Worm (Caenorhabditis elegans) whole organism, L2 larva: Measurements from ENCODE around the gene T16H12.9.

Source experiments
- C34F6.9 ChIP-seq: fragments of 150-350 bp; optimal IDR thresholded peaks from 2 replicates; lab custom pipeline; 2014; ENCODE audit warnings: missing biosample characterization, missing genetic modification characterization
- F13H6.1 ChIP-seq: sonication (generic microtip); optimal IDR thresholded peaks from 2 replicates; lab custom pipeline; 2016; ENCODE audit warnings: missing genetic modification characterization, missing compliant biosample characterization
- R02D3.7 ChIP-seq: fragments of 150-350 bp; optimal IDR thresholded peaks from 2 replicates; lab custom pipeline; 2014; ENCODE audit warnings: missing biosample characterization, missing genetic modification characterization
- Y55F3AM.14 ChIP-seq: fragments of 200-800 bp; sonication (Bioruptor generic); optimal IDR thresholded peaks from 2 replicates; lab custom pipeline; 2018; ENCODE audit warnings: mild to moderate bottlenecking, missing genetic modification characterization, missing compliant biosample characterization
- ZK546.5 ChIP-seq: sonication (generic microtip); optimal IDR thresholded peaks from 2 replicates; lab custom pipeline; 2017; ENCODE audit warnings: missing biosample characterization, missing genetic modification characterization
- alr-1 ChIP-seq: fragments of 150-350 bp; optimal IDR thresholded peaks from 2 replicates; lab custom pipeline; 2014; ENCODE audit warnings: missing biosample characterization, missing genetic modification characterization
- aly-2 ChIP-seq: fragments of 150-350 bp; optimal IDR thresholded peaks from 2 replicates; lab custom pipeline; 2014; ENCODE audit warnings: missing biosample characterization, missing genetic modification characterization
- blmp-1 ChIP-seq: sonication (generic microtip); optimal IDR thresholded peaks from 2 replicates; lab custom pipeline; 2017; ENCODE audit warnings: missing genetic modification characterization, mild to moderate bottlenecking, missing compliant biosample characterization, antibody characterized with exemption, moderate library complexity; ENCODE audit not compliant: insufficient read depth
- ceh-16 ChIP-seq: fragments of 150-350 bp; optimal IDR thresholded peaks from 2 replicates; lab custom pipeline; 2014; ENCODE audit warnings: missing biosample characterization, missing genetic modification characterization
- ceh-82 ChIP-seq: fragments of 150-350 bp; optimal IDR thresholded peaks from 2 replicates; lab custom pipeline; 2014; ENCODE audit warnings: missing biosample characterization, missing genetic modification characterization
- dmd-4 ChIP-seq: sonication (generic microtip); optimal IDR thresholded peaks from 2 replicates; lab custom pipeline; 2017; ENCODE audit warnings: missing biosample characterization, missing genetic modification characterization
- egl-27 ChIP-seq: sonication (generic microtip); optimal IDR thresholded peaks from 3 replicates; lab custom pipeline; 2017; ENCODE audit warnings: missing biosample characterization, missing genetic modification reagents, missing genetic modification characterization
- elt-1 ChIP-seq: fragments of 150-350 bp; optimal IDR thresholded peaks from 2 replicates; lab custom pipeline; 2014; ENCODE audit warnings: missing biosample characterization, missing genetic modification characterization
- elt-3 ChIP-seq: sonication (generic microtip); optimal IDR thresholded peaks from 2 replicates; lab custom pipeline; 2017; ENCODE audit warnings: missing biosample characterization, missing genetic modification characterization
- fos-1 ChIP-seq: fragments of 150-350 bp; optimal IDR thresholded peaks from 2 replicates; lab custom pipeline; 2014; ENCODE audit warnings: missing biosample characterization, missing genetic modification characterization
- gmeb-1 ChIP-seq: fragments of 150-350 bp; optimal IDR thresholded peaks from 2 replicates; lab custom pipeline; 2014; ENCODE audit warnings: missing biosample characterization, missing genetic modification characterization
- lin-11 ChIP-seq: fragments of 150-350 bp; sonication (generic microtip); optimal IDR thresholded peaks from 2 replicates; lab custom pipeline; 2014; ENCODE audit warnings: missing biosample characterization, missing genetic modification characterization, inconsistent platforms, mixed read lengths
- lin-13 ChIP-seq: fragments of 150-350 bp; optimal IDR thresholded peaks from 2 replicates; lab custom pipeline; 2014; ENCODE audit warnings: missing biosample characterization, missing genetic modification reagents, missing genetic modification characterization
- lin-39 ChIP-seq: fragments of 150-350 bp; optimal IDR thresholded peaks from 2 replicates; lab custom pipeline; 2014; ENCODE audit warnings: missing biosample characterization, missing genetic modification reagents, missing genetic modification characterization
- lsy-2 ChIP-seq, 2 experiments: fragments of 150-350 bp in 1 of 2; sonication (generic microtip) in 1 of 2; optimal IDR thresholded peaks; 2 replicates each; lab custom pipeline; 2014 to 2017; ENCODE audit warnings: missing biosample characterization in 2 of 2, missing genetic modification characterization in 2 of 2
- mab-5 ChIP-seq: fragments of 150-350 bp; optimal IDR thresholded peaks from 2 replicates; lab custom pipeline; 2014; ENCODE audit warnings: missing biosample characterization, missing genetic modification characterization
- nhr-10 ChIP-seq: sonication (generic microtip); optimal IDR thresholded peaks from 2 replicates; lab custom pipeline; 2017; ENCODE audit warnings: missing biosample characterization, missing genetic modification characterization
- nhr-11 ChIP-seq: fragments of 150-350 bp; optimal IDR thresholded peaks from 2 replicates; lab custom pipeline; 2014; ENCODE audit warnings: missing biosample characterization, missing genetic modification characterization
- nhr-12 ChIP-seq: fragments of 150-350 bp; optimal IDR thresholded peaks from 2 replicates; lab custom pipeline; 2014; ENCODE audit warnings: missing biosample characterization, missing genetic modification characterization
- nhr-129 ChIP-seq: fragments of 150-350 bp; optimal IDR thresholded peaks from 2 replicates; lab custom pipeline; 2014; ENCODE audit warnings: missing biosample characterization, missing genetic modification characterization
- nhr-21 ChIP-seq: fragments of 150-350 bp; optimal IDR thresholded peaks from 2 replicates; lab custom pipeline; 2014; ENCODE audit warnings: missing biosample characterization, missing genetic modification characterization
- nhr-23 ChIP-seq: fragments of 150-350 bp; optimal IDR thresholded peaks from 2 replicates; lab custom pipeline; 2014; ENCODE audit warnings: missing biosample characterization, missing genetic modification reagents, missing genetic modification characterization
- nhr-237 ChIP-seq: fragments of 150-350 bp; optimal IDR thresholded peaks from 2 replicates; lab custom pipeline; 2014; ENCODE audit warnings: missing biosample characterization, missing genetic modification characterization
- nhr-25 ChIP-seq: fragments of 150-350 bp; sonication (generic microtip); optimal IDR thresholded peaks from 3 replicates; lab custom pipeline; 2014; ENCODE audit warnings: missing biosample characterization, missing genetic modification characterization
- nhr-6 ChIP-seq: fragments of 150-350 bp; optimal IDR thresholded peaks from 2 replicates; lab custom pipeline; 2014; ENCODE audit warnings: missing biosample characterization, missing genetic modification characterization
- nhr-77 ChIP-seq: fragments of 150-350 bp; optimal IDR thresholded peaks from 2 replicates; lab custom pipeline; 2014; ENCODE audit warnings: missing biosample characterization, missing genetic modification characterization
- peb-1 ChIP-seq: fragments of 150-350 bp; optimal IDR thresholded peaks from 2 replicates; lab custom pipeline; 2014; ENCODE audit warnings: missing biosample characterization, missing genetic modification characterization
- sem-4 ChIP-seq: fragments of 150-350 bp; optimal IDR thresholded peaks from 2 replicates; lab custom pipeline; 2014; ENCODE audit warnings: missing biosample characterization, missing genetic modification reagents, missing genetic modification characterization
- skn-1 ChIP-seq: sonication (generic microtip); optimal IDR thresholded peaks from 2 replicates; lab custom pipeline; 2017; ENCODE audit warnings: missing biosample characterization, missing genetic modification characterization
- sma-9 ChIP-seq, 2 experiments: fragments of 150-350 bp in 1 of 2; sonication (generic microtip) in 1 of 2; optimal IDR thresholded peaks; 2 replicates each; lab custom pipeline; 2014 to 2016; ENCODE audit warnings: missing genetic modification characterization in 2 of 2, mild to moderate bottlenecking in 1 of 2, missing biosample characterization in 1 of 2, missing compliant biosample characterization in 1 of 2, missing genetic modification reagents in 1 of 2, moderate library complexity in 1 of 2
- snpc-4 ChIP-seq: fragments of 150-350 bp; optimal IDR thresholded peaks from 2 replicates; lab custom pipeline; 2014; ENCODE audit warnings: missing biosample characterization, missing genetic modification characterization
- unc-55 ChIP-seq: fragments of 150-350 bp; sonication (generic microtip); optimal IDR thresholded peaks from 3 replicates; lab custom pipeline; 2014; ENCODE audit warnings: missing biosample characterization, missing genetic modification reagents, missing genetic modification characterization
- unc-62 ChIP-seq: fragments of 150-350 bp; optimal IDR thresholded peaks from 2 replicates; lab custom pipeline; 2014; ENCODE audit warnings: missing biosample characterization, missing genetic modification reagents, missing genetic modification characterization
- zag-1 ChIP-seq: fragments of 150-350 bp; optimal IDR thresholded peaks from 2 replicates; lab custom pipeline; 2014; ENCODE audit warnings: missing biosample characterization, missing genetic modification characterization
- ztf-1 ChIP-seq: fragments of 200-800 bp; sonication (Bioruptor generic); conservative IDR thresholded peaks from 2 replicates; pipeline ENCODE4 v1.3.6; 2022; ENCODE audit warnings: missing genetic modification characterization, missing compliant biosample characterization

The T16H12.9 gene

ce11 chrIII:10114662-10115061 is 5.6 kb downstream of the T16H12.9 start, which contains the start of the genes ZK1128.1 and mett-10:
Gene ZK1128.1, minus strand, starts transcription at chrIII:10114760.
Gene mett-10, plus strand, starts transcription at chrIII:10115036.
- TF ChIP-seq F13H6.1 (tag; lab: Kevin White, UChicago) (no peak), mab-5 (tag; lab: Kevin White, UChicago) (no peak), ztf-1 (GFP tag; lab: Robert Waterston, UW) (no peak), R02D3.7 (tag; lab: Kevin White, UChicago) (peak; percentile 66), lin-11 (tag; lab: Kevin White, UChicago) (no peak), elt-3 (tag; lab: Kevin White, UChicago) (no peak), C34F6.9 (tag; lab: Kevin White, UChicago) (peak; percentile 48), nhr-10 (tag; lab: Kevin White, UChicago) (no peak), lsy-2 (tag; optimal IDR thresholded peaks at IDR 0.05; lab: Kevin White, UChicago) (peak in 1 of 2 experiments; percentile 58), nhr-77 (no peak), elt-1 (tag; lab: Kevin White, UChicago) (no peak), unc-55 (peak; percentile 54), skn-1 (no peak), nhr-237 (tag; lab: Kevin White, UChicago) (no peak), gmeb-1 (tag; lab: Kevin White, UChicago) (peak; percentile 60), fos-1 (no peak), nhr-21 (tag; lab: Kevin White, UChicago) (no peak), Y55F3AM.14 (GFP tag; lab: Kevin White, UChicago) (no peak), dmd-4 (no peak), lin-39 (tag; lab: Kevin White, UChicago) (no peak), ZK546.5 (tag; lab: Kevin White, UChicago) (no peak), sma-9 (GFP tag; optimal IDR thresholded peaks at IDR 0.05; lab: Kevin White, UChicago) (no peak), sma-9 (tag; optimal IDR thresholded peaks at IDR 0.05; lab: Kevin White, UChicago) (no peak), unc-62 (no peak), lin-13 (GFP tag; lab: Kevin White, UChicago) (no peak)

DNA sequence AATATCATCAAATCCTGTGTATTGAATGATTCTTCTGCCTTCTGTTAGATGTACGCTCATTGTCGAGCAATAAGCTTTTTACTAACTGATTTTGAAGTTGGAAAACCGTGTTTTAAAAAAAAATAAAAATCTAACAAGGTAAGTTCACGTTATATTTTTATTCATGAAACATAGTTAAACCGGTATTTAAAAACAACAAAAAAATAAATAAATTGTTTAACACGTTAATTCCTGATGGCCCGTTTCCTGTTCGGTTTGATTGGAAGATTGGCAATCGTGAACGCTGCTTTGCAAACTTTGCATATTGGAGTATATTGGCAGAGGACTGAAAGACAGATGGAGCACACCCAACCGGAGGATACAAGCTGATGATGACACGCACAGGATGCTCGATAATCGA is 9.7 kb downstream of the T16H12.9 start, which contains the start of gene ZK1128.3:
TSS of gene ZK1128.3 (minus strand) at position 101 of the 400 bp plus-strand sequence.
- TF ChIP-seq blmp-1, result no peak
- no peak for TF ChIP-seq R02D3.7 (tag; lab: Kevin White, UChicago)
- TF ChIP-seq fos-1, result no peak
- no peak for TF ChIP-seq lin-13 (GFP tag; lab: Kevin White, UChicago)
- TF ChIP-seq ztf-1 (GFP tag; lab: Robert Waterston, UW), result no peak
- no peak for TF ChIP-seq alr-1 (tag; lab: Kevin White, UChicago)
- TF ChIP-seq ZK546.5 (tag; lab: Kevin White, UChicago), result no peak
- TF ChIP-seq ceh-16, result no peak
- TF ChIP-seq nhr-237 (tag; lab: Kevin White, UChicago), result no peak
- TF ChIP-seq peb-1, result no peak
- TF ChIP-seq F13H6.1 (tag; lab: Kevin White, UChicago), result no peak
- TF ChIP-seq unc-62, result no peak
- no peak for TF ChIP-seq zag-1 (tag; lab: Kevin White, UChicago)
- no peak for TF ChIP-seq unc-55

- TF ChIP-seq peb-1, result no peak
- no peak for TF ChIP-seq gmeb-1 (tag; lab: Kevin White, UChicago)
- no peak for TF ChIP-seq fos-1
- no peak for TF ChIP-seq nhr-11
- no peak for TF ChIP-seq elt-3 (tag; lab: Kevin White, UChicago)
- TF ChIP-seq unc-55, result peak; percentile 34
- TF ChIP-seq C34F6.9 (tag; lab: Kevin White, UChicago), result peak; percentile 40
- no peak for TF ChIP-seq ceh-16
- TF ChIP-seq lin-39 (tag; lab: Kevin White, UChicago), result no peak
- peak in 1 of 2 experiments; percentile 13 for TF ChIP-seq lsy-2 (tag; optimal IDR thresholded peaks at IDR 0.05; lab: Kevin White, UChicago)
- TF ChIP-seq, all 48 proteins: peak for 3
These were observed 11.2 kb downstream of the T16H12.9 start, which contains the start of the genes gtf-2H3 and ham-3 for ce11 chrIII:10120076-10120831. Gene gtf-2H3, minus strand, starts transcription at chrIII:10120148. Gene ham-3, plus strand, starts transcription at chrIII:10120781.

DNA sequence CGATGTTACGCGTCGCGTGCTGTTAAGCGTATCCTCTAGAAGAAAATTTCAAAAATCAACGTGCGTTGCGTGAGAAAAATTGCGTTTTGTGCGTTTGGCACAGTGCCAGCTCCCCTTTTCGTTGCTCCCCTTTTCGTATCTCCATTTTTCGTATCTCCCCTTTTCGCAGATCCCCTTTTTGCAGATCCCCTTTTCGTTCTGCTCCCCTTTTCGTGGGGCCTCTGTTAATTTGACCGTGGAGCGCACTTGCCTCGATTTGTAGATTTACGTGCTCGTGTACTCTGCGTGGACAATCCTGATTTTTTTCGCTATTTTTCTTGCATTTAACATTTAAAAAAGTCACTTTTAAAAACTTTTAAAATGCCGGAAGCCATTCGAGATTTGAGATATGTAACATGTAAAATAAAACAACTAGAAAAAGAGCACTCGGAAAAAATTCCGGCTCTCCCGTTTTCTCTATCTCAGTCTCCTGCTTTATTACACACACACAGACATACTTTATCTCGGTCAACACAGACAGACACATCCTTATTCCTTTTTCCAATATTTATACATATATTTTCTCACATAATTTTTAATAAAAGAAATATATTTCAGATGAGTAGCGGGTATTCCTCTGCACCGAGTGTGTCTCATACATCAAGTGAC is 14.6 kb downstream of the T16H12.9 start, which contains the start of gene ttll-4:
TSS of gene ttll-4 (plus strand) at position 598 of the 648 bp plus-strand sequence.
- TF ChIP-seq gmeb-1 (tag; lab: Kevin White, UChicago), result no peak
- no peak for TF ChIP-seq mab-5 (tag; lab: Kevin White, UChicago)
- no peak for TF ChIP-seq nhr-23 (tag; lab: Kevin White, UChicago)
- TF ChIP-seq sma-9 (GFP tag; optimal IDR thresholded peaks at IDR 0.05; lab: Kevin White, UChicago), result peak; percentile 23
- no peak for TF ChIP-seq sma-9 (tag; optimal IDR thresholded peaks at IDR 0.05; lab: Kevin White, UChicago)
- TF ChIP-seq nhr-21 (tag; lab: Kevin White, UChicago), result no peak
- TF ChIP-seq Y55F3AM.14 (GFP tag; lab: Kevin White, UChicago), result no peak
- no peak for TF ChIP-seq nhr-11
- TF ChIP-seq elt-1 (tag; lab: Kevin White, UChicago), result no peak
- TF ChIP-seq ZK546.5 (tag; lab: Kevin White, UChicago), result no peak
- no peak for TF ChIP-seq nhr-6 (tag; lab: Kevin White, UChicago)
- TF ChIP-seq sem-4 (tag; lab: Kevin White, UChicago), result no peak
- peak; percentile 14 for TF ChIP-seq nhr-129 (tag; lab: Kevin White, UChicago)
- no peak for TF ChIP-seq dmd-4
- TF ChIP-seq alr-1 (tag; lab: Kevin White, UChicago), result no peak
- TF ChIP-seq elt-3 (tag; lab: Kevin White, UChicago), result no peak
- TF ChIP-seq unc-55, result peak; percentile 44
- no peak for TF ChIP-seq ceh-82 (tag; lab: Kevin White, UChicago)
- TF ChIP-seq nhr-12 (tag; lab: Kevin White, UChicago), result no peak
- TF ChIP-seq egl-27 (tag; lab: Kevin White, UChicago), result no peak
- no peak for TF ChIP-seq snpc-4 (tag; lab: Kevin White, UChicago)
- TF ChIP-seq C34F6.9 (tag; lab: Kevin White, UChicago), result peak; percentile 55
- TF ChIP-seq aly-2, result no peak
- TF ChIP-seq ztf-1 (GFP tag; lab: Robert Waterston, UW), result no peak
- TF ChIP-seq R02D3.7 (tag; lab: Kevin White, UChicago), result no peak
- no peak for TF ChIP-seq nhr-25
- TF ChIP-seq F13H6.1 (tag; lab: Kevin White, UChicago), result peak; percentile 49
